Fruit fly (Drosophila melanogaster): ENCODE measurements around the gene CG14810.

- TF ChIP-seq Xbp1 (GFP tag; optimal IDR thresholded peaks at IDR 0.05) (no peak), chm (GFP tag; IDR thresholded peaks at IDR 0.05) (no peak), CG17328 (GFP tag; IDR thresholded peaks at IDR 0.05) (no peak), fru (optimal IDR thresholded peaks at IDR 0.05) (no peak), Lhr (GFP tag; optimal IDR thresholded peaks at IDR 0.05) (no peak), Adf1 (GFP tag; IDR thresholded peaks at IDR 0.05) (no peak), Sox102F (GFP tag; optimal IDR thresholded peaks at IDR 0.05) (no peak)
Observed at dm6 chrX:1822281-1822680, 2.1 kb upstream of the CG14810 start, which contains the start of gene CG14811.

All from whole organism, embryonic.